Fruit fly (Drosophila melanogaster): Measurements from ENCODE around the gene skd.
A peak's percentile ranks its signal among the peaks of the same experiment; 100 is the strongest.

- no peak for TF ChIP-seq usp (GFP tag; optimal IDR thresholded peaks at IDR 0.05)
- no peak for TF ChIP-seq Hr78 (GFP tag; optimal IDR thresholded peaks at IDR 0.05)
- TF ChIP-seq lola (GFP tag; optimal IDR thresholded peaks at IDR 0.05) = no peak
- peak; percentile 46 for TF ChIP-seq CrebA (GFP tag; optimal IDR thresholded peaks at IDR 0.05; ENCODE audit: borderline replicate concordance)
- peak; percentile 96 for TF ChIP-seq h (GFP tag; optimal IDR thresholded peaks at IDR 0.05)
- TF ChIP-seq psq (GFP tag; optimal IDR thresholded peaks at IDR 0.05) = peak; percentile 87
- no peak for TF ChIP-seq N (GFP tag; optimal IDR thresholded peaks at IDR 0.05)
- peak; percentile 93 for TF ChIP-seq OdsH (GFP tag; optimal IDR thresholded peaks at IDR 0.05)
- TF ChIP-seq br (GFP tag; optimal IDR thresholded peaks at IDR 0.05) = peak; percentile 93
- TF ChIP-seq foxo (GFP tag; optimal IDR thresholded peaks at IDR 0.05) = peak in 1 of 2 experiments; percentile 94
These were observed 77.1 kb downstream of the skd start for dm6 chr3L:20950136-20950499.
